Fruit fly (Drosophila melanogaster) whole organism, pupa: ENCODE results near the gene Tsp97E.

Experiments
- CG12605 ChIP-seq: fragments of 200-800 bp; sonication (Bioruptor generic); IDR thresholded peaks from 2 replicates; pipeline ENCODE4 v1.3.6; 2022; ENCODE audit warnings: missing biosample characterization, missing genetic modification characterization
- CG17806 ChIP-seq: fragments of 200-800 bp; sonication (Bioruptor generic); optimal IDR thresholded peaks from 2 replicates; lab custom pipeline; 2018; ENCODE audit warnings: missing biosample characterization, mild to moderate bottlenecking, missing genetic modification characterization, moderate library complexity
- CG4496 ChIP-seq: fragments of 200-800 bp; sonication (Bioruptor generic); IDR thresholded peaks from 3 replicates; pipeline ENCODE4 v1.3.6; 2022; ENCODE audit warnings: missing biosample characterization, missing genetic modification characterization
- D1 ChIP-seq: fragments of 200-800 bp; sonication (Bioruptor generic); optimal IDR thresholded peaks from 2 replicates; lab custom pipeline; 2018; ENCODE audit warnings: missing biosample characterization, mild to moderate bottlenecking, missing genetic modification characterization, moderate library complexity
- Pif1B ChIP-seq: fragments of 200-800 bp; sonication (Bioruptor generic); optimal IDR thresholded peaks from 3 replicates; lab custom pipeline; 2016; ENCODE audit warnings: missing biosample characterization, missing genetic modification characterization

dm6 chr3R:26955527-26955926 lies 9.1 kb downstream of the Tsp97E start:
- TF ChIP-seq CG12605 (no peak), CG17806 (tag; lab: Kevin White, UChicago) (no peak), Pif1B (no peak), D1 (tag; lab: Kevin White, UChicago) (no peak), CG4496 (GFP tag; lab: Robert Waterston, UW) (no peak)
